Worm (Caenorhabditis elegans): ENCODE data around the gene paic-1.

Gene paic-1

DNA sequence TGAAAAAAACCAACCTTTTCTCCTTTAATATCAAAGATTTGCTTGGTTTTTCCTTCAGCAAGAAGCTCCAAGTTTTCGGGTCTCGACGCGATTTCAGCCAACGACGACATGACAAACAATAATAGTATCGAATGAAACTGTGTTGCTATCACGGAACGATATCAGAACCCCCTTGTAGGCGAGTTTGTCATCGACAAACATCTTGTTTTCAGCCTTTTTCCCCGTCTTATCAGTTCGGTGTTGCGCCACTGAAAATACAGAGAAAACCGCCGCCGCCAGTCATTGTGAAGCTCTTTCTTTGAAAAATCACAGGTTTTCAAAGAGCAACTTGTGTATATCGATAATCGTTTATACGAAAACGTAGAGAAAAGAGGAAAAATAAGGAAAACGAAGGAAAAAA, at the start of gene paic-1:
Gene paic-1 (minus strand): TSS at position 120 of the 400 bp plus-strand sequence.
- no peak for TF ChIP-seq snpc-1.1 (tag; optimal IDR thresholded peaks at IDR 0.05; ENCODE audit: insufficient read depth)
- peak in 1 of 3 experiments; percentile 37 for TF ChIP-seq lin-35 (GFP tag; optimal IDR thresholded peaks at IDR 0.05)
- TF ChIP-seq B0035.1 (tag; optimal IDR thresholded peaks at IDR 0.05) = peak; percentile 38
- TF ChIP-seq lsy-27 (tag; optimal IDR thresholded peaks at IDR 0.05; ENCODE audit: borderline replicate concordance, insufficient read depth) = no peak
- no peak for TF ChIP-seq somi-1 (GFP tag; optimal IDR thresholded peaks at IDR 0.05)
- TF ChIP-seq pbrm-1 (GFP tag; IDR thresholded peaks at IDR 0.05) = 0 out of 2 replicates have a peak, but pooled peaks have one; percentile 7
- no peak for TF ChIP-seq hmg-1.2 (GFP tag; IDR thresholded peaks at IDR 0.05)
- peak; percentile 27 for TF ChIP-seq ZK185.1 (tag; optimal IDR thresholded peaks at IDR 0.05; ENCODE audit: poor library complexity, severe bottlenecking)
- TF ChIP-seq snpc-4 (GFP tag; optimal IDR thresholded peaks at IDR 0.05) = no peak
- TF ChIP-seq snpc-4 (tag; optimal IDR thresholded peaks at IDR 0.05) = no peak
- TF ChIP-seq Y95B8A.8 (GFP tag; IDR thresholded peaks at IDR 0.05) = 0 out of 2 replicates have a peak, but pooled peaks have one; percentile 51
- TF ChIP-seq ets-4 (GFP tag; optimal IDR thresholded peaks at IDR 0.05) = no peak
- peak; percentile 20 for TF ChIP-seq lin-54 (GFP tag; optimal IDR thresholded peaks at IDR 0.05)
- TF ChIP-seq gei-17 (GFP tag; optimal IDR thresholded peaks at IDR 0.05) = no peak
- TF ChIP-seq nfyb-1 (GFP tag; IDR thresholded peaks at IDR 0.05) = no peak
- TF ChIP-seq madf-6 (GFP tag; IDR thresholded peaks at IDR 0.05) = peak; percentile 32
- TF ChIP-seq madf-3 (GFP tag; IDR thresholded peaks at IDR 0.05) = 0 out of 2 replicates have a peak, but pooled peaks have one; percentile 11
- TF ChIP-seq Y79H2A.3 (GFP tag; conservative IDR thresholded peaks at IDR 0.05) = 0 out of 2 replicates have a peak, but pooled peaks have one; percentile 19
- peak; percentile 53; the same call in 1 of the 2 replicates for TF ChIP-seq B0336.3 (GFP tag; IDR thresholded peaks at IDR 0.05)
- no peak for TF ChIP-seq cebp-1 (GFP tag; IDR thresholded peaks at IDR 0.05)
- peak; percentile 9 for TF ChIP-seq cebp-1 (tag; optimal IDR thresholded peaks at IDR 0.05)
- 0 out of 2 replicates have a peak, but pooled peaks have one; percentile 3 for TF ChIP-seq hmg-20 (GFP tag; IDR thresholded peaks at IDR 0.05)
- peak; percentile 17 for TF ChIP-seq xnd-1 (tag; optimal IDR thresholded peaks at IDR 0.05)
- TF ChIP-seq hrde-1 (tag; optimal IDR thresholded peaks at IDR 0.05; ENCODE audit: borderline replicate concordance) = peak; percentile 47
- TF ChIP-seq B0261.1 (tag; optimal IDR thresholded peaks at IDR 0.05) = no peak
- TF ChIP-seq F23B12.7 (tag; optimal IDR thresholded peaks at IDR 0.05; ENCODE audit: insufficient read depth) = no peak
- peak; percentile 58 for TF ChIP-seq nhr-80 (tag; optimal IDR thresholded peaks at IDR 0.05)
- no peak for TF ChIP-seq let-526 (GFP tag; IDR thresholded peaks at IDR 0.05)
- 0 out of 2 replicates have a peak, but pooled peaks have one; percentile 23 for TF ChIP-seq dox-1 (GFP tag; IDR thresholded peaks at IDR 0.05)
- peak; percentile 44; the same call in 1 of the 2 replicates for TF ChIP-seq lin-26 (GFP tag; IDR thresholded peaks at IDR 0.05)
- no peak for TF ChIP-seq ztf-26 (tag; optimal IDR thresholded peaks at IDR 0.05)
- TF ChIP-seq lin-40 (tag; optimal IDR thresholded peaks at IDR 0.05) = peak; percentile 27
- TF ChIP-seq F22D6.2 (tag; optimal IDR thresholded peaks at IDR 0.05) = no peak

DNA sequence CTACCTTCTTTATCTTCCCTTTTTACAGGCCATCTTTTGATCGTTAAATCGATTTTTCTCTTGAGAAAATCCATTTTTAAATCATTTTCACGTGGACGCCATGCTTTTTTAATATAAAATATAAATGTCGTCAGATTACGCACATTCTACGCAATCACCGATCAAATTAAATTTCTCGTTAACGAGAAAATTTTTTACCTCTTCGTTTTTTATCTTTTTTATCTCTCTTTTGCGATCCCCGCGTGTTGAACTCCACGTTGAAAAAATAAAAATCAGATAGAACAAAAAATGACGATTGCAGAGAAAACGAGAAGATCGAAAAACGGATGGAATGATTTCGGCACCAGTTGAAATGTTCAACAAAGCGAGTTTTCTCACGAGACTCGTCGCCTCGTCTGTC, 47.6 kb upstream of the paic-1 start, which contains the start of gene bpnt-1:
Gene bpnt-1 (plus strand): TSS at position 301 of the 400 bp plus-strand sequence.
- TF ChIP-seq nfyb-1 (GFP tag; IDR thresholded peaks at IDR 0.05) (no peak), lag-1 (GFP tag; IDR thresholded peaks at IDR 0.05) (no peak), Y95B8A.8 (GFP tag; IDR thresholded peaks at IDR 0.05) (0 out of 2 replicates have a peak, but pooled peaks have one; percentile 28)

DNA sequence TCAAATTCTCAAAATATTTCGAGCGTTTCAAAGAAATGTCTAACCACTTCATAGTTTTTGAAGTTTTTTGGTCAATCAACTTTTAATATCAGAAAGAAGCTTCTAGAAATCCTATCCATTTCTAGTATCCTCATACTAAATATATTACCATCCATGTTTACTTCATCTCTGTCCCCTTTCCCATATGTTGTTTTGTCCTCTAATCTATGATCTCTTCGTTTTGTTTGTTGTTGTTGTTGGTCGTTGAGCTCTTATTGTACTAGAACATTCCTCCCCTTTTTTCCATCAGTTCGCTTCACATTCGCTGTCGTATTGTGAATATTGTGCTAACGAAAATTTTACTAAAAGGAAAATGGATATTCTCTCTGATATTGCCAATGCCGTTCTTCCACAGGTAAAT, 45.0 kb upstream of the paic-1 start, which contains the start of gene sod-5:
Gene sod-5 (plus strand): TSS at position 301 of the 400 bp plus-strand sequence.
- TF ChIP-seq lir-1 (GFP tag; conservative IDR thresholded peaks at IDR 0.05) (no peak), repo-1 (tag; optimal IDR thresholded peaks at IDR 0.05) (no peak), attf-5 (GFP tag; optimal IDR thresholded peaks at IDR 0.05) (no peak), lag-1 (GFP tag; IDR thresholded peaks at IDR 0.05) (no peak), K12H6.12 (tag; optimal IDR thresholded peaks at IDR 0.05) (no peak), atf-7 (tag; optimal IDR thresholded peaks at IDR 0.05) (no peak), ztf-18 (tag; optimal IDR thresholded peaks at IDR 0.05) (no peak), F37B4.10 (GFP tag; IDR thresholded peaks at IDR 0.05) (no peak), unc-130 (GFP tag; optimal IDR thresholded peaks at IDR 0.05) (no peak), madf-3 (GFP tag; IDR thresholded peaks at IDR 0.05) (no peak), ztf-3 (GFP tag; optimal IDR thresholded peaks at IDR 0.05) (no peak), attf-3 (GFP tag; conservative IDR thresholded peaks at IDR 0.05) (no peak), mxl-1 (tag; optimal IDR thresholded peaks at IDR 0.05) (no peak), F57C9.4 (tag; optimal IDR thresholded peaks at IDR 0.05) (no peak), lin-26 (GFP tag; IDR thresholded peaks at IDR 0.05) (no peak)
